Worm (Caenorhabditis elegans) whole organism, L4 larva: ENCODE measurements around the gene F01F1.14.

Source experiments
- D1046.2 ChIP-seq: fragments of 200-800 bp; sonication (Bioruptor generic); IDR thresholded peaks from 2 replicates; pipeline ENCODE4 v1.3.6; 2022; ENCODE audit warnings: missing genetic modification characterization, missing compliant biosample characterization
- F10B5.3 ChIP-seq: sonication (generic microtip); optimal IDR thresholded peaks from 2 replicates; lab custom pipeline; 2016; ENCODE audit warnings: mild to moderate bottlenecking, missing genetic modification characterization, missing compliant biosample characterization
- Y5F2A.4 ChIP-seq: fragments of 200-800 bp; sonication (Bioruptor generic); optimal IDR thresholded peaks from 2 replicates; lab custom pipeline; 2018; ENCODE audit warnings: mild to moderate bottlenecking, missing genetic modification characterization, missing compliant biosample characterization
- ama-1 ChIP-seq: fragments of 150-350 bp; optimal IDR thresholded peaks from 2 replicates; lab custom pipeline; 2014; ENCODE audit warnings: inconsistent platforms, mixed read lengths
- arid-1 ChIP-seq: fragments of 200-800 bp; sonication (Bioruptor generic); conservative IDR thresholded peaks from 2 replicates; pipeline ENCODE4 v1.3.6; 2022; ENCODE audit warnings: missing genetic modification reagents, missing genetic modification characterization, missing compliant biosample characterization
- attf-4 ChIP-seq: sonication (generic microtip); optimal IDR thresholded peaks from 3 replicates; lab custom pipeline; 2017; ENCODE audit warnings: missing biosample characterization, missing genetic modification characterization
- daf-12 ChIP-seq: fragments of 150-350 bp; optimal IDR thresholded peaks from 2 replicates; lab custom pipeline; 2014; ENCODE audit warnings: missing biosample characterization, missing genetic modification reagents, missing genetic modification characterization
- daf-16 ChIP-seq, 3 experiments: sonication (generic microtip); optimal IDR thresholded peaks; 2 replicates each; lab custom pipeline; 2016 to 2017; ENCODE audit warnings: missing genetic modification characterization in 3 of 3, missing genetic modification reagents in 3 of 3, mild to moderate bottlenecking in 2 of 3, missing compliant biosample characterization in 2 of 3, missing biosample characterization in 1 of 3, moderate library complexity in 1 of 3
- dmd-6 ChIP-seq: fragments of 200-800 bp; sonication (Bioruptor generic); IDR thresholded peaks from 2 replicates; pipeline ENCODE4 v1.3.6; 2022; ENCODE audit warnings: missing genetic modification reagents, missing genetic modification characterization, missing compliant biosample characterization
- duxl-1 ChIP-seq: sonication (generic microtip); optimal IDR thresholded peaks from 2 replicates; lab custom pipeline; 2016; ENCODE audit warnings: mild to moderate bottlenecking, missing genetic modification characterization, moderate library complexity, missing compliant biosample characterization; ENCODE audit not compliant: poor library complexity
- dve-1 ChIP-seq: sonication (generic microtip); optimal IDR thresholded peaks from 2 replicates; lab custom pipeline; 2017; ENCODE audit warnings: antibody characterized with exemption, mild to moderate bottlenecking, missing genetic modification characterization, missing compliant biosample characterization; ENCODE audit not compliant: insufficient read depth
- fkh-10 ChIP-seq: fragments of 150-350 bp; optimal IDR thresholded peaks from 2 replicates; lab custom pipeline; 2014; ENCODE audit warnings: missing biosample characterization, missing genetic modification reagents, missing genetic modification characterization
- hlh-11 ChIP-seq: fragments of 200-800 bp; sonication (Bioruptor generic); optimal IDR thresholded peaks from 2 replicates; lab custom pipeline; 2018; ENCODE audit warnings: mild to moderate bottlenecking, missing genetic modification characterization, missing compliant biosample characterization
- hlh-30 ChIP-seq: sonication (generic microtip); optimal IDR thresholded peaks from 2 replicates; lab custom pipeline; 2017; ENCODE audit warnings: antibody characterized with exemption, mild to moderate bottlenecking, missing genetic modification characterization, missing compliant biosample characterization; ENCODE audit not compliant: insufficient read depth
- lin-38 ChIP-seq: fragments of 200-800 bp; sonication (Bioruptor generic); IDR thresholded peaks from 2 replicates; pipeline ENCODE4 v1.3.6; 2022; ENCODE audit warnings: missing genetic modification reagents, missing genetic modification characterization, missing compliant biosample characterization
- lir-3 ChIP-seq: sonication (generic microtip); optimal IDR thresholded peaks from 2 replicates; lab custom pipeline; 2016; ENCODE audit warnings: mild to moderate bottlenecking, missing genetic modification characterization, missing compliant biosample characterization
- lsy-2 ChIP-seq, 2 experiments: fragments of 150-350 bp in 1 of 2; sonication (generic microtip) in 1 of 2; optimal IDR thresholded peaks; 2 replicates each; lab custom pipeline; 2014 to 2017; ENCODE audit warnings: missing biosample characterization in 2 of 2, missing genetic modification characterization in 2 of 2
- madf-9 ChIP-seq: fragments of 200-800 bp; sonication (Bioruptor generic); conservative IDR thresholded peaks from 2 replicates; pipeline ENCODE4 v1.3.6; 2022; ENCODE audit warnings: missing genetic modification reagents, missing genetic modification characterization, missing compliant biosample characterization
- mep-1 ChIP-seq: fragments of 150-350 bp; sonication (generic microtip); optimal IDR thresholded peaks from 3 replicates; lab custom pipeline; 2014; ENCODE audit warnings: missing biosample characterization, missing genetic modification characterization
- mes-2 ChIP-seq: sonication (generic microtip); optimal IDR thresholded peaks from 2 replicates; lab custom pipeline; 2016; ENCODE audit warnings: missing genotype, mild to moderate bottlenecking, missing genetic modification characterization, missing compliant biosample characterization; ENCODE audit not compliant: poor library complexity, severe bottlenecking
- mxl-2 ChIP-seq: fragments of 200-800 bp; sonication (Bioruptor generic); conservative IDR thresholded peaks from 2 replicates; pipeline ENCODE4 v1.3.6; 2022; ENCODE audit warnings: missing genetic modification reagents, missing genetic modification characterization, missing compliant biosample characterization
- mxl-3 ChIP-seq: fragments of 200-800 bp; sonication (Bioruptor generic); optimal IDR thresholded peaks from 2 replicates; lab custom pipeline; 2018; ENCODE audit warnings: mild to moderate bottlenecking, missing genetic modification characterization, missing compliant biosample characterization
- nhr-25 ChIP-seq: sonication (generic microtip); optimal IDR thresholded peaks from 2 replicates; lab custom pipeline; 2017; ENCODE audit warnings: missing genetic modification characterization, mild to moderate bottlenecking, missing compliant biosample characterization, antibody characterized with exemption, moderate library complexity, borderline replicate concordance; ENCODE audit not compliant: insufficient read depth
- nhr-28 ChIP-seq: fragments of 150-350 bp; optimal IDR thresholded peaks from 2 replicates; lab custom pipeline; 2014; ENCODE audit warnings: missing biosample characterization, missing genetic modification characterization
- nhr-42 ChIP-seq: fragments of 200-800 bp; sonication (Bioruptor generic); IDR thresholded peaks from 2 replicates; pipeline ENCODE4 v1.3.6; 2022; ENCODE audit warnings: missing genetic modification characterization, missing compliant biosample characterization
- pha-4 ChIP-seq, 2 experiments: fragments of 150-350 bp in 1 of 2; fragments of 200-800 bp in 1 of 2; sonication (Bioruptor generic) in 1 of 2; IDR thresholded peaks in 1 of 2; optimal IDR thresholded peaks in 1 of 2; 2 replicates each; pipeline versions ENCODE4 v1.3.6 to Lab custom; 2014 to 2022; ENCODE audit warnings: missing genetic modification characterization in 2 of 2, missing genetic modification reagents in 2 of 2, missing biosample characterization in 1 of 2, missing compliant biosample characterization in 1 of 2
- php-3 ChIP-seq: fragments of 200-800 bp; sonication (Bioruptor generic); IDR thresholded peaks from 2 replicates; pipeline ENCODE4 v1.3.6; 2022; ENCODE audit warnings: missing genetic modification reagents, missing genetic modification characterization, missing compliant biosample characterization
- pqm-1 ChIP-seq: sonication (generic microtip); optimal IDR thresholded peaks from 2 replicates; lab custom pipeline; 2017; ENCODE audit warnings: missing biosample characterization, missing genetic modification characterization
- saeg-2 ChIP-seq: fragments of 200-800 bp; sonication (Bioruptor generic); IDR thresholded peaks from 2 replicates; pipeline ENCODE4 v1.3.6; 2022; ENCODE audit warnings: missing genetic modification reagents, missing genetic modification characterization, missing compliant biosample characterization
- set-16 ChIP-seq: fragments of 200-800 bp; sonication (Bioruptor generic); IDR thresholded peaks from 2 replicates; pipeline ENCODE4 v1.3.6; 2022; ENCODE audit warnings: missing genetic modification reagents, missing genetic modification characterization, missing compliant biosample characterization
- tag-97 ChIP-seq: fragments of 200-800 bp; sonication (Bioruptor generic); IDR thresholded peaks from 2 replicates; pipeline ENCODE4 v1.3.6; 2022; ENCODE audit warnings: missing genetic modification characterization, missing compliant biosample characterization
- unc-39 ChIP-seq: sonication (generic microtip); optimal IDR thresholded peaks from 2 replicates; lab custom pipeline; 2017; ENCODE audit warnings: missing biosample characterization, missing genetic modification characterization
- unc-62 ChIP-seq, 3 experiments: fragments of 150-350 bp in 1 of 3; sonication (generic microtip); optimal IDR thresholded peaks in 2 of 3; peaks in 1 of 3; 1 replicate in 1 of 3; 2 replicates in 2 of 3; lab custom pipeline; 2014 to 2017; ENCODE audit warnings: missing biosample characterization in 3 of 3, missing genetic modification characterization in 3 of 3, missing genetic modification reagents in 3 of 3, missing genotype in 1 of 3

Gene F01F1.14

DNA sequence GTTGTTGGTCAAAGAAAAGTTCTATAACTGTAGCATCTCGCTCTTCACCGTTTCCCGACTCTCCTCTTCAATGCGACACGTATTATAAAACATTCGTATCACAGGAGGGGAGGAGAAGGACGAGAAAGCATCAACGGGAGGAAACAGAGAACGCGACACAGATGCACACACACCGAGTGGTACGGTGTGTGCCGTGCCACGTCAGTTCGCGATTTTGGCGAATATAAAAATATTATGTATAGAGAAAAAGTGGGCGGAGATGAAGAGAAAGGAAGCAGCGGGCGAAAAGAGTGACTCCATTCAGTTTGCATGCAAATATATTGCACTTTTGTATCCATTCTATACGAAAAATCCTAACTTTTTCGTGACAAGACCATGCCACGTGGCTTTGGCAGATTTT lies 32.0 kb upstream of the F01F1.14 start:
- TF ChIP-seq mxl-2 (GFP tag; lab: Robert Waterston, UW), result no peak
- TF ChIP-seq mxl-3 (GFP tag; lab: Kevin White, UChicago), result peak; percentile 13
- no peak for TF ChIP-seq saeg-2
- TF ChIP-seq mep-1 (tag; lab: Kevin White, UChicago), result peak; percentile 31
- no peak for TF ChIP-seq D1046.2 (GFP tag; lab: Robert Waterston, UW)
- TF ChIP-seq daf-12 (tag; lab: Kevin White, UChicago), result no peak
- TF ChIP-seq php-3, result 0 out of 2 replicates have a peak, but pooled peaks have one; percentile 20
- TF ChIP-seq ama-1 (lab: Kevin White, UChicago), result peak; percentile 38
- no peak for TF ChIP-seq daf-16 (GFP tag; optimal IDR thresholded peaks at IDR 0.05; lab: Kevin White, UChicago)
- TF ChIP-seq daf-16 (tag; optimal IDR thresholded peaks at IDR 0.05; lab: Kevin White, UChicago), result peak; percentile 62
- peak; percentile 27 for TF ChIP-seq F10B5.3 (tag; lab: Kevin White, UChicago)
- TF ChIP-seq hlh-11 (tag; lab: Kevin White, UChicago), result peak; percentile 79
- peak; percentile 39 for TF ChIP-seq duxl-1 (tag; lab: Kevin White, UChicago)
- peak; percentile 47 for TF ChIP-seq mes-2
- TF ChIP-seq dmd-6 (GFP tag; lab: Robert Waterston, UW), result 0 out of 2 replicates have a peak, but pooled peaks have one; percentile 14
- TF ChIP-seq lsy-2 (tag; optimal IDR thresholded peaks at IDR 0.05; lab: Kevin White, UChicago), result peak in 1 of 2 experiments; percentile 9
- TF ChIP-seq lir-3 (tag; lab: Kevin White, UChicago), result no peak
- TF ChIP-seq unc-39, result no peak
- peak; percentile 79 for TF ChIP-seq dve-1
- peak; percentile 55 for TF ChIP-seq pqm-1 (tag; lab: Kevin White, UChicago)
- TF ChIP-seq pha-4 (GFP tag; IDR thresholded peaks at IDR 0.05; lab: Robert Waterston, UW), result no peak; the same call in 1 of the 2 replicates
- peak; percentile 24 for TF ChIP-seq pha-4 (tag; optimal IDR thresholded peaks at IDR 0.05; lab: Kevin White, UChicago)
- TF ChIP-seq Y5F2A.4 (GFP tag; lab: Kevin White, UChicago), result no peak
- TF ChIP-seq arid-1 (GFP tag; lab: Robert Waterston, UW), result 0 out of 2 replicates have a peak, but pooled peaks have one; percentile 15
- peak; percentile 42 for TF ChIP-seq nhr-28 (tag; lab: Kevin White, UChicago)
- peak; percentile 29 for TF ChIP-seq hlh-30
- no peak for TF ChIP-seq nhr-42 (GFP tag; lab: Robert Waterston, UW)
- TF ChIP-seq lin-38 (GFP tag; lab: Robert Waterston, UW), result peak; percentile 18; the same call in 1 of the 2 replicates
- TF ChIP-seq unc-62 (GFP tag; optimal IDR thresholded peaks at IDR 0.05 in 1 of 2; lab: Kevin White, UChicago), result peak in 1 of 2 experiments; percentile 62
- TF ChIP-seq unc-62 (tag; optimal IDR thresholded peaks at IDR 0.05; lab: Kevin White, UChicago), result no peak
- TF ChIP-seq set-16, result no peak

DNA sequence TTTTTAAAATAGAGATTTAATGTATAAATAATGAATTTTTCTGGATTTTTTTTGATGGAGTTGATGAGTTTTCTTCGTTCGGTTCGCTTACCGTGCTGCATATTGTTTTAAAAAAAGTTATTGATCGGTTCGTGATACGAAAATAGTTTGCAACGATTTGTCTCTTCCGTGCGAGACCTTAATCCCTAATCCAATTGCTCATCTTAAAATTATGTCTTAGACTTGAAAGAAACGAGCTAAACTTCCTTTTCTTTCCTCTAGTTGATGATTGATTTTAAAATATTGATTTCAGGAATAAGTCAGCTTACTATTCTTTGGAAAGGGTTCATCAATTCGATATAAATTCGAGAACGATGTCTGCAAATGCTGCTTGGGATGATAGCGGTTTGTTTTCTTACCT lies 25.7 kb upstream of the F01F1.14 start, which contains the start of gene C28H8.3:
Gene C28H8.3 (plus strand): TSS at position 293 of the 400 bp plus-strand sequence.
- TF ChIP-seq fkh-10 (GFP tag; lab: Kevin White, UChicago) (no peak), saeg-2 (no peak), tag-97 (no peak), nhr-25 (no peak), lin-38 (GFP tag; lab: Robert Waterston, UW) (peak; percentile 53), mxl-3 (GFP tag; lab: Kevin White, UChicago) (no peak), madf-9 (no peak), daf-16 (GFP tag; optimal IDR thresholded peaks at IDR 0.05; lab: Kevin White, UChicago) (peak in 1 of 2 experiments; percentile 3), daf-16 (tag; optimal IDR thresholded peaks at IDR 0.05; lab: Kevin White, UChicago) (peak; percentile 3)

DNA sequence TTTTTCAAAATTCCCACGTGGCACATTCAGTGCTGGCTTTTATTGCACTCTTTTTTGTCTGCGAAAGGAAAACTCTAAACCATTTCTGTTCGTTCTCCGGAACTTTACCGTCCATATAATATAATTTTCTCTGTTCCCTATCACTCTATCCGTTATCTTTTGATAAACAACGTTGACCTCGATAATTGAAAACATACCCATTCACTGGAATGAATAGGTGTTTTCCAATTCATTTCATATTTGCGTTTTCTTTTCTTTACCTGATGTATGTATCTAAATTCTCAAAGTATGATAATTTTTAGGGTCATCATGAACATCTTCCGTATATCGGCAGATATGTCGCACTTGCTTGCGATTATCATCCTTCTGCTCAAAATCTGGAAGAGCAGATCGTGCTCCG lies 24.0 kb upstream of the F01F1.14 start, which contains the start of gene erd-2.2:
Gene erd-2.2 (plus strand): TSS at position 301 of the 400 bp plus-strand sequence.
- TF ChIP-seq daf-16 (GFP tag; optimal IDR thresholded peaks at IDR 0.05; lab: Kevin White, UChicago) (no peak), daf-16 (tag; optimal IDR thresholded peaks at IDR 0.05; lab: Kevin White, UChicago) (peak; percentile 62), attf-4 (tag; lab: Kevin White, UChicago) (no peak)
